Worm (Caenorhabditis elegans) whole organism, L4 larva: Measurements from ENCODE around the gene ZC239.6.
A peak's percentile ranks its signal among the peaks of the same experiment; 100 is the strongest.

Experiments
- F44E2.7 ChIP-seq: fragments of 200-800 bp; sonication (Bioruptor generic); IDR thresholded peaks from 2 replicates; pipeline ENCODE4 v2.1.2; 2022; ENCODE audit warnings: missing genetic modification characterization, missing compliant biosample characterization
- F49E8.2 ChIP-seq: sonication (generic microtip); optimal IDR thresholded peaks from 2 replicates; lab custom pipeline; 2016; ENCODE audit warnings: missing compliant biosample characterization, mild to moderate bottlenecking, missing genetic modification characterization, borderline replicate concordance
- aly-2 ChIP-seq: sonication (generic microtip); optimal IDR thresholded peaks from 2 replicates; lab custom pipeline; 2018; ENCODE audit warnings: missing biosample characterization, missing genetic modification characterization
- ceh-28 ChIP-seq: fragments of 150-350 bp; optimal IDR thresholded peaks from 2 replicates; lab custom pipeline; 2014; ENCODE audit warnings: missing biosample characterization, missing genetic modification reagents, missing genetic modification characterization
- fkh-10 ChIP-seq: fragments of 150-350 bp; optimal IDR thresholded peaks from 2 replicates; lab custom pipeline; 2014; ENCODE audit warnings: missing biosample characterization, missing genetic modification reagents, missing genetic modification characterization
- hif-1 ChIP-seq, 2 experiments: sonication (generic microtip); optimal IDR thresholded peaks; 2 replicates each; lab custom pipeline; 2016 to 2017; ENCODE audit warnings: missing compliant biosample characterization in 2 of 2, missing genetic modification characterization in 2 of 2, missing genetic modification reagents in 2 of 2, missing genotype in 2 of 2, mild to moderate bottlenecking in 1 of 2
- hlh-30 ChIP-seq: sonication (generic microtip); optimal IDR thresholded peaks from 2 replicates; lab custom pipeline; 2017; ENCODE audit warnings: antibody characterized with exemption, mild to moderate bottlenecking, missing genetic modification characterization, missing compliant biosample characterization; ENCODE audit not compliant: insufficient read depth
- lin-39 ChIP-seq: fragments of 150-350 bp; optimal IDR thresholded peaks from 2 replicates; lab custom pipeline; 2014; ENCODE audit warnings: missing biosample characterization, missing genetic modification reagents, missing genetic modification characterization
- mdl-1 ChIP-seq, 2 experiments: fragments of 150-350 bp in 1 of 2; sonication (generic microtip) in 1 of 2; optimal IDR thresholded peaks; 2 replicates each; lab custom pipeline; 2014 to 2017; ENCODE audit warnings: missing biosample characterization in 2 of 2, missing genetic modification characterization in 2 of 2
- nhr-102 ChIP-seq: sonication (generic microtip); optimal IDR thresholded peaks from 2 replicates; lab custom pipeline; 2016; ENCODE audit warnings: mild to moderate bottlenecking, missing genetic modification characterization, moderate library complexity, missing compliant biosample characterization
- nhr-77 ChIP-seq: fragments of 150-350 bp; optimal IDR thresholded peaks from 2 replicates; lab custom pipeline; 2014; ENCODE audit warnings: missing biosample characterization, missing genetic modification characterization
- tra-1 ChIP-seq: fragments of 200-800 bp; sonication (Bioruptor generic); IDR thresholded peaks from 2 replicates; pipeline ENCODE4 v1.3.6; 2022; ENCODE audit warnings: missing genetic modification reagents, missing genetic modification characterization, missing compliant biosample characterization
- zag-1 ChIP-seq: fragments of 150-350 bp; optimal IDR thresholded peaks from 2 replicates; lab custom pipeline; 2014; ENCODE audit warnings: missing biosample characterization, missing genetic modification characterization
- zip-2 ChIP-seq: fragments of 150-350 bp; optimal IDR thresholded peaks from 2 replicates; lab custom pipeline; 2014; ENCODE audit warnings: missing biosample characterization, missing genetic modification characterization

DNA sequence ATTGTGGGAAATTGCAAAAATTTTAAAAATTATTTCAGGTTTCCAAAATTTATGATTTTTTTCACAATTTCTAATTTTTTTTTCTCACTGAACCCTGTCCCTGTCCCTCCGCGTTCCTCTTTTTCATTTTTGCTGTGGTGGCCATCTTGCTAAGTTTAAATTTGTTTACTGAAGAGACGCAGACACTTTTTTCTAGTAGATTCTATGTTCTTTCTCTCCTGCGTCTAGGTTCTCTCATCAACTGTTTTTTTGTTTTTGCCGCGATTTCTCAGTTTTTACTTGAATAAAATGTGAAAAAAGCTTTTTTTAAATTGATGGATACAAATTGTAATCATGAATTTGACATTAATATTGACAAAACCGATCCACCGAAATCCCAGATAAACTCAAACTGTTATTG lies at the start of gene ZC239.6:
- TF ChIP-seq fkh-10 (GFP tag; lab: Kevin White, UChicago) (no peak), nhr-77 (tag; lab: Kevin White, UChicago) (no peak), F44E2.7 (GFP tag; lab: Robert Waterston, UW) (no peak), zag-1 (tag; lab: Kevin White, UChicago) (no peak), aly-2 (tag; lab: Kevin White, UChicago) (no peak), hlh-30 (peak; percentile 9), ceh-28 (tag; lab: Kevin White, UChicago) (no peak), nhr-102 (tag; lab: Kevin White, UChicago) (no peak), zip-2 (tag; lab: Kevin White, UChicago) (no peak), mdl-1 (tag; optimal IDR thresholded peaks at IDR 0.05; lab: Kevin White, UChicago) (no peak), lin-39 (tag; lab: Kevin White, UChicago) (no peak), tra-1 (no peak), hif-1 (tag; optimal IDR thresholded peaks at IDR 0.05; lab: Kevin White, UChicago) (no peak), F49E8.2 (tag; lab: Kevin White, UChicago) (no peak)
